Worm (Caenorhabditis elegans) whole organism, L2 larva: ENCODE data around the gene trpp-11.

Source experiments
- aly-2 ChIP-seq: fragments of 150-350 bp; optimal IDR thresholded peaks from 2 replicates; lab custom pipeline; 2014; ENCODE audit warnings: missing biosample characterization, missing genetic modification characterization
- ama-1 ChIP-seq: fragments of 150-350 bp; optimal IDR thresholded peaks from 2 replicates; lab custom pipeline; 2018; ENCODE audit warnings: inconsistent platforms
- blmp-1 ChIP-seq: sonication (generic microtip); optimal IDR thresholded peaks from 2 replicates; lab custom pipeline; 2017; ENCODE audit warnings: missing genetic modification characterization, mild to moderate bottlenecking, missing compliant biosample characterization, antibody characterized with exemption, moderate library complexity; ENCODE audit not compliant: insufficient read depth
- fos-1 ChIP-seq: fragments of 150-350 bp; optimal IDR thresholded peaks from 2 replicates; lab custom pipeline; 2014; ENCODE audit warnings: missing biosample characterization, missing genetic modification characterization
- lin-39 ChIP-seq: fragments of 150-350 bp; optimal IDR thresholded peaks from 2 replicates; lab custom pipeline; 2014; ENCODE audit warnings: missing biosample characterization, missing genetic modification reagents, missing genetic modification characterization
- nhr-25 ChIP-seq: fragments of 150-350 bp; sonication (generic microtip); optimal IDR thresholded peaks from 3 replicates; lab custom pipeline; 2014; ENCODE audit warnings: missing biosample characterization, missing genetic modification characterization
- peb-1 ChIP-seq: fragments of 150-350 bp; optimal IDR thresholded peaks from 2 replicates; lab custom pipeline; 2014; ENCODE audit warnings: missing biosample characterization, missing genetic modification characterization
- sem-4 ChIP-seq: fragments of 150-350 bp; optimal IDR thresholded peaks from 2 replicates; lab custom pipeline; 2014; ENCODE audit warnings: missing biosample characterization, missing genetic modification reagents, missing genetic modification characterization
- snpc-4 ChIP-seq: fragments of 150-350 bp; optimal IDR thresholded peaks from 2 replicates; lab custom pipeline; 2014; ENCODE audit warnings: missing biosample characterization, missing genetic modification characterization
- unc-39 ChIP-seq: fragments of 150-350 bp; optimal IDR thresholded peaks from 2 replicates; lab custom pipeline; 2014; ENCODE audit warnings: missing biosample characterization, missing genetic modification characterization
- unc-62 ChIP-seq: fragments of 150-350 bp; optimal IDR thresholded peaks from 2 replicates; lab custom pipeline; 2014; ENCODE audit warnings: missing biosample characterization, missing genetic modification reagents, missing genetic modification characterization
- ztf-11 ChIP-seq: sonication (generic microtip); optimal IDR thresholded peaks from 2 replicates; lab custom pipeline; 2017; ENCODE audit warnings: missing biosample characterization, missing genetic modification characterization
- ztf-4 ChIP-seq: fragments of 150-350 bp; optimal IDR thresholded peaks from 2 replicates; lab custom pipeline; 2014; ENCODE audit warnings: missing biosample characterization, missing genetic modification characterization

DNA sequence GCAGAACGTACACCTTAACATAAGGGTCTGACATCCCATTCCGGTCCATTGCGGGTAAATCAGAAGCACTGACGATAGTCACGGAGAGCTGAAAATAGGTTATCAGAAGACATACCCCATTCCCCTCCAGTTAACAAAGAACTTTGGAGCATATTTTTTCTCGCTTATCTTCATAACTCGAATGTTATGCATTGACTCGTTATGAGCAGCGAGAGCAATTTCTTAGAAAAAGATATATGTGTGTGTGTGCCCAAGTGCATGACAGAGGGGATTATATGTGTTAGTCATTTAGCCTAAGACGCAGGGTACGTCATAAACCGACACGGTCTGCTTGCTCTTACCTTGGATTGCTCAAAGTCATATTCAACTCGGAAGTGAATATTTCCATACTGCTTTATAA lies 5.3 kb upstream of the trpp-11 start:
- TF ChIP-seq aly-2 (tag; lab: Kevin White, UChicago) = no peak
- TF ChIP-seq ztf-11 (tag; lab: Kevin White, UChicago) = no peak
- TF ChIP-seq unc-39 (tag; lab: Kevin White, UChicago) = no peak
- TF ChIP-seq unc-62 (GFP tag; lab: Kevin White, UChicago) = no peak
- no peak for TF ChIP-seq blmp-1 (tag; lab: Kevin White, UChicago)
- TF ChIP-seq lin-39 (tag; lab: Kevin White, UChicago) = no peak
- TF ChIP-seq ama-1 (lab: Kevin White, UChicago) = no peak
- no peak for TF ChIP-seq fos-1 (tag; lab: Kevin White, UChicago)
- no peak for TF ChIP-seq peb-1 (tag; lab: Kevin White, UChicago)
- TF ChIP-seq sem-4 (tag; lab: Kevin White, UChicago) = no peak
- no peak for TF ChIP-seq ztf-4 (tag; lab: Kevin White, UChicago)
- no peak for TF ChIP-seq snpc-4 (tag; lab: Kevin White, UChicago)
- no peak for TF ChIP-seq nhr-25 (tag; lab: Kevin White, UChicago)
